Fruit fly (Drosophila melanogaster): ENCODE measurements around the gene RluA-2.

The RluA-2 gene

dm6 chr2L:10468388-10468787, 8.5 kb upstream of the RluA-2 start (continued):
- no peak for TF ChIP-seq HLHmδ (GFP tag; optimal IDR thresholded peaks at IDR 0.05)
- TF ChIP-seq Dek (tag; optimal IDR thresholded peaks at IDR 0.05): no peak
- no peak for TF ChIP-seq tio (GFP tag; optimal IDR thresholded peaks at IDR 0.05)
- TF ChIP-seq eyg (GFP tag; optimal IDR thresholded peaks at IDR 0.05): no peak
- TF ChIP-seq aop (GFP tag; IDR thresholded peaks at IDR 0.05): 0 out of 2 replicates have a peak, but pooled peaks have one; percentile 43
- no peak for TF ChIP-seq ftz-f1 (GFP tag; optimal IDR thresholded peaks at IDR 0.05)
- TF ChIP-seq CG6272 (GFP tag; IDR thresholded peaks at IDR 0.05): no peak
- TF ChIP-seq Tbp (GFP tag; optimal IDR thresholded peaks at IDR 0.05): no peak
- no peak for TF ChIP-seq Hr39 (optimal IDR thresholded peaks at IDR 0.05)
- peak; percentile 69 for TF ChIP-seq gem (tag; optimal IDR thresholded peaks at IDR 0.05)
- TF ChIP-seq CG4424 (GFP tag; optimal IDR thresholded peaks at IDR 0.05): peak; percentile 27
- TF ChIP-seq otp (GFP tag; IDR thresholded peaks at IDR 0.05): peak; percentile 26; the same call in 1 of the 3 replicates
- TF ChIP-seq Hmr (GFP tag; optimal IDR thresholded peaks at IDR 0.05): peak; percentile 43
- TF ChIP-seq bbx (GFP tag; IDR thresholded peaks at IDR 0.05; ENCODE audit: partially characterized antibody): no peak
- no peak for TF ChIP-seq NC2α (GFP tag; optimal IDR thresholded peaks at IDR 0.05)
- peak; percentile 6 for TF ChIP-seq pho (GFP tag; optimal IDR thresholded peaks at IDR 0.05)
- TF ChIP-seq CG12744 (GFP tag; optimal IDR thresholded peaks at IDR 0.05): no peak
- peak; percentile 29; the same call in 1 of the 2 replicates for TF ChIP-seq ssp (GFP tag; IDR thresholded peaks at IDR 0.05)
- TF ChIP-seq Asciz (GFP tag; optimal IDR thresholded peaks at IDR 0.05): peak; percentile 41
- TF ChIP-seq NK7.1 (GFP tag; optimal IDR thresholded peaks at IDR 0.05): no peak
- no peak for TF ChIP-seq cas (GFP tag; IDR thresholded peaks at IDR 0.05)
- TF ChIP-seq CG5180 (GFP tag; optimal IDR thresholded peaks at IDR 0.05): peak; percentile 28
- peak; percentile 75 for TF ChIP-seq slbo (GFP tag; IDR thresholded peaks at IDR 0.05)
- peak; percentile 70 for TF ChIP-seq Mrtf (GFP tag; IDR thresholded peaks at IDR 0.05)
- peak; percentile 81 for TF ChIP-seq CG11456 (GFP tag; IDR thresholded peaks at IDR 0.05)
- no peak for TF ChIP-seq CG3838 (GFP tag; optimal IDR thresholded peaks at IDR 0.05)
- no peak for TF ChIP-seq yki (optimal IDR thresholded peaks at IDR 0.05)
- TF ChIP-seq mirr (GFP tag; optimal IDR thresholded peaks at IDR 0.05): peak; percentile 30
- peak; percentile 62 for TF ChIP-seq CG1603 (tag; optimal IDR thresholded peaks at IDR 0.05)
- peak; percentile 65 for TF ChIP-seq unpg (GFP tag; optimal IDR thresholded peaks at IDR 0.05)
- TF ChIP-seq Awh (GFP tag; IDR thresholded peaks at IDR 0.05): peak; percentile 58
- TF ChIP-seq Bdp1 (GFP tag; optimal IDR thresholded peaks at IDR 0.05): no peak
- peak; percentile 2 for TF ChIP-seq gcm (GFP tag; optimal IDR thresholded peaks at IDR 0.05)
- no peak for TF ChIP-seq CG33557 (GFP tag; optimal IDR thresholded peaks at IDR 0.05)
- no peak for TF ChIP-seq CG9797 (GFP tag; optimal IDR thresholded peaks at IDR 0.05)
- TF ChIP-seq br (optimal IDR thresholded peaks at IDR 0.05): no peak
- peak; percentile 55; the same call in 1 of the 2 replicates for TF ChIP-seq CG11247 (GFP tag; IDR thresholded peaks at IDR 0.05)
- peak; percentile 50; the same call in 1 of the 3 replicates for TF ChIP-seq H15 (GFP tag; IDR thresholded peaks at IDR 0.05)
- TF ChIP-seq CG18599 (GFP tag; optimal IDR thresholded peaks at IDR 0.05): peak; percentile 47
- TF ChIP-seq hkb (optimal IDR thresholded peaks at IDR 0.05): no peak
- peak; percentile 65 for TF ChIP-seq hkb (GFP tag; IDR thresholded peaks at IDR 0.05)
- peak; percentile 48 for TF ChIP-seq CG17385 (GFP tag; optimal IDR thresholded peaks at IDR 0.05)
- peak; percentile 67 for TF ChIP-seq CG17359 (tag; optimal IDR thresholded peaks at IDR 0.05)
- no peak for TF ChIP-seq fu2 (GFP tag; optimal IDR thresholded peaks at IDR 0.05)
- peak; percentile 41 for TF ChIP-seq CG10267 (tag; optimal IDR thresholded peaks at IDR 0.05)
- TF ChIP-seq CG5245 (GFP tag; optimal IDR thresholded peaks at IDR 0.05): peak; percentile 44
- TF ChIP-seq CHES-1-like (GFP tag; optimal IDR thresholded peaks at IDR 0.05): no peak
- TF ChIP-seq Stat92E (GFP tag; optimal IDR thresholded peaks at IDR 0.05): no peak
- TF ChIP-seq gro (GFP tag; optimal IDR thresholded peaks at IDR 0.05): no peak
- no peak for TF ChIP-seq Dip2 (GFP tag; IDR thresholded peaks at IDR 0.05)
- TF ChIP-seq inv (GFP tag; IDR thresholded peaks at IDR 0.05; ENCODE audit: partially characterized antibody): no peak
- no peak for TF ChIP-seq crp (GFP tag; optimal IDR thresholded peaks at IDR 0.05)
